Fruit fly (Drosophila melanogaster): ENCODE results near the gene CG4582.

The CG4582 gene

dm6 chr3R:25539132-25539531 lies 43.8 kb downstream of the CG4582 start:
- TF ChIP-seq psq (optimal IDR thresholded peaks at IDR 0.05) = no peak
- TF ChIP-seq h (optimal IDR thresholded peaks at IDR 0.05) = no peak
- TF ChIP-seq ttk (optimal IDR thresholded peaks at IDR 0.05) = no peak
- TF ChIP-seq Sin3A (optimal IDR thresholded peaks at IDR 0.05) = no peak
- no peak for TF ChIP-seq Myc (optimal IDR thresholded peaks at IDR 0.05)
- TF ChIP-seq insv (optimal IDR thresholded peaks at IDR 0.05) = no peak

DNA sequence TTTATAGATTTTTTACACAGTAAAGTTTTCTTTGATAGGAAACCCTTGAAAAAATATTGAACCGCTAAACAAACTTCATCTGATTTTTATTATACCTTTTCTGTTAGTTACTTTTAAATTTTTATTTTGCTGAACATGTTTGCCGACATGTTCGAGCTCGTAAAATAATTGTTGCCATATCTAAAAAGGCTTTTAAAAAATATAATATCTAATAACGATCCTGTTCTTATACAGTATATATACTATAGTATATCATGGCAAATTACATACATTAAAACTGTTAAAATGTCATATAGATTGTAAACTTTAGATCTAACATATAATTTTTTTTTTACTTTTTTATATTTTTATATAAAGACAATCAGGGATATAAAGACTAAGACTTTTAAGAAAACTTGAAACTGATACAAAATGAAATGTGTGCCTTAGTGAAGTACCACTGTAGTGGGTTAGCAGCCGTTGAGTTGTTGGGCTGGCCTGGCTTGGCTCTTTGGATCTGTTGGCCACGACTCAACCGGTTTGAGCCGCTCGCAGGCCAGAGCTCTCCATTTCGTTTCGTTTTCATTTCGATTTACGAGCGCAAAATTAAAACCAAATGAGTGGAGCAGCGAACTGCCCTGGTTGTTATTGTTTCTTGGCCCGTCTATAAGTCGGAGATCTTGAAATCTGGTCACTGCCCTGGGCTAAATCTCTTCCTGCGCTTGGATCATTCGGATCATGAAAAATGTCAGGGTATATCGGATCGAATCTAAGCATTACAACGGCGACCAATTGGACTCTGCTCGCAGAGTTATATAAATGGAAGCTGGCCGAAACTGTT lies 50.4 kb downstream of the CG4582 start:
- TF ChIP-seq ttk (optimal IDR thresholded peaks at IDR 0.05) (no peak), h (optimal IDR thresholded peaks at IDR 0.05) (no peak), psq (optimal IDR thresholded peaks at IDR 0.05) (no peak), Myc (optimal IDR thresholded peaks at IDR 0.05) (no peak), Sin3A (optimal IDR thresholded peaks at IDR 0.05) (no peak), insv (optimal IDR thresholded peaks at IDR 0.05) (no peak)

- TF ChIP-seq Myc (optimal IDR thresholded peaks at IDR 0.05) (no peak), insv (optimal IDR thresholded peaks at IDR 0.05) (no peak), Sin3A (optimal IDR thresholded peaks at IDR 0.05) (no peak)
These were observed 51.0 kb downstream of the CG4582 start for dm6 chr3R:25531905-25532387.
